Worm (Caenorhabditis elegans) whole organism, young adult: ENCODE measurements around the gene pam-1.

Source experiments
- C17E4.6 ChIP-seq: fragments of 200-800 bp; sonication (Bioruptor generic); IDR thresholded peaks from 2 replicates; pipeline ENCODE4 v1.3.6; 2022; ENCODE audit warnings: missing genetic modification reagents, missing genetic modification characterization, missing compliant biosample characterization
- T26A5.8 ChIP-seq: sonication (generic microtip); optimal IDR thresholded peaks from 2 replicates; lab custom pipeline; 2016; ENCODE audit warnings: missing genetic modification characterization, missing compliant biosample characterization
- Y79H2A.3 ChIP-seq: fragments of 200-800 bp; sonication (Bioruptor generic); conservative IDR thresholded peaks from 2 replicates; pipeline ENCODE4 v1.3.6; 2022; ENCODE audit warnings: missing genetic modification reagents, missing genetic modification characterization, missing compliant biosample characterization
- dpl-1 ChIP-seq: fragments of 150-350 bp; optimal IDR thresholded peaks from 2 replicates; lab custom pipeline; 2014; ENCODE audit warnings: missing biosample characterization, missing genetic modification reagents, missing genetic modification characterization
- efl-1 ChIP-seq: fragments of 150-350 bp; optimal IDR thresholded peaks from 2 replicates; lab custom pipeline; 2014; ENCODE audit warnings: missing biosample characterization, missing genetic modification reagents, missing genetic modification characterization
- nfya-2 ChIP-seq: fragments of 200-800 bp; sonication (Bioruptor generic); IDR thresholded peaks from 2 replicates; pipeline ENCODE4 v1.3.6; 2022; ENCODE audit warnings: missing genetic modification reagents, missing genetic modification characterization, missing compliant biosample characterization
- unc-62 ChIP-seq: fragments of 150-350 bp; optimal IDR thresholded peaks from 2 replicates; lab custom pipeline; 2014; ENCODE audit warnings: missing biosample characterization, missing genetic modification reagents, missing genetic modification characterization
- ztf-3 ChIP-seq: fragments of 200-800 bp; sonication (Bioruptor generic); optimal IDR thresholded peaks from 2 replicates; lab custom pipeline; 2018; ENCODE audit warnings: mild to moderate bottlenecking, missing genetic modification characterization, missing compliant biosample characterization

DNA sequence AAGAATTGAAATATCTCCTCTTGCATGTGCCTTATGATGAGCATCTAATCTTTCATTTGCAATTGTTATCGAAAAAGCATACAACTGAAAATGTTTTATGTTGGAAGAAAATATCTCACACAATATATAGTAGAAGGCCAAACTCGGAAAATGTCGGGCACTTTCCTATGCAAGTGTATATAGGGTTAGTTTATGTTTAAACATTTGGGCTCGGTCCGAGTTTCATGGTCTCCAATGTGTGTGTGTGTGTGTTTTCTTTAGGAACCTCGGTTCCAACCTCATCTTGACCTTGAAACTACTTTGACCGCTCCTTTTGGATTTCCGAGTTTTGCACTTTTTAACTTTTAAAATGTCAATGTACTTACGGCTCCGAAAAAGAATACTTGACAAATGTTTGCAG is 51.3 kb downstream of the pam-1 start:
- TF ChIP-seq ztf-3 (GFP tag; lab: Kevin White, UChicago): no peak
- TF ChIP-seq T26A5.8: no peak
- no peak for TF ChIP-seq nfya-2
- TF ChIP-seq dpl-1: no peak
- no peak for TF ChIP-seq C17E4.6 (GFP tag; lab: Robert Waterston, UW)
- TF ChIP-seq Y79H2A.3 (GFP tag; lab: Robert Waterston, UW): no peak
- no peak for TF ChIP-seq unc-62 (GFP tag; lab: Kevin White, UChicago)
- no peak for TF ChIP-seq efl-1 (GFP tag; lab: Kevin White, UChicago)
